Worm (Caenorhabditis elegans) whole organism, L1 larva: ENCODE data around the gene T13C2.2.

Source experiments
- alr-1 ChIP-seq: fragments of 200-800 bp; sonication (Bioruptor generic); optimal IDR thresholded peaks from 2 replicates; lab custom pipeline; 2018; ENCODE audit warnings: borderline replicate concordance, mild to moderate bottlenecking, missing genetic modification characterization, missing compliant biosample characterization
- aly-2 ChIP-seq: fragments of 150-350 bp; optimal IDR thresholded peaks from 2 replicates; lab custom pipeline; 2014; ENCODE audit warnings: missing biosample characterization, missing genetic modification characterization
- ama-1 ChIP-seq: fragments of 150-350 bp; optimal IDR thresholded peaks from 2 replicates; lab custom pipeline; 2014
- blmp-1 ChIP-seq: fragments of 150-350 bp; optimal IDR thresholded peaks from 2 replicates; lab custom pipeline; 2014; ENCODE audit warnings: missing biosample characterization, missing genetic modification characterization
- ceh-63 ChIP-seq: fragments of 200-800 bp; sonication (Bioruptor generic); optimal IDR thresholded peaks from 2 replicates; lab custom pipeline; 2018; ENCODE audit warnings: mild to moderate bottlenecking, missing genetic modification characterization, missing compliant biosample characterization
- ceh-8 ChIP-seq: fragments of 200-800 bp; sonication (Bioruptor generic); optimal IDR thresholded peaks from 2 replicates; lab custom pipeline; 2018; ENCODE audit warnings: mild to moderate bottlenecking, missing genetic modification characterization, moderate library complexity, missing compliant biosample characterization
- ceh-82 ChIP-seq, 3 experiments: fragments of 150-350 bp in 1 of 3; sonication (generic microtip) in 2 of 3; optimal IDR thresholded peaks; 2 replicates each; lab custom pipeline; 2014 to 2017; ENCODE audit warnings: missing biosample characterization in 3 of 3, missing genetic modification characterization in 3 of 3
- dsc-1 ChIP-seq: sonication (generic microtip); optimal IDR thresholded peaks from 2 replicates; lab custom pipeline; 2016; ENCODE audit warnings: mild to moderate bottlenecking, missing genetic modification characterization, missing compliant biosample characterization
- efl-1 ChIP-seq, 4 experiments: fragments of 150-350 bp; optimal IDR thresholded peaks in 3 of 4; peaks in 1 of 4; 1 replicate in 1 of 4; 2 replicates in 3 of 4; lab custom pipeline; 2014; ENCODE audit warnings: missing biosample characterization in 2 of 4, missing genetic modification characterization in 2 of 4, missing genetic modification reagents in 2 of 4
- egl-13 ChIP-seq: sonication (generic microtip); optimal IDR thresholded peaks from 2 replicates; lab custom pipeline; 2016; ENCODE audit warnings: missing genotype, missing genetic modification reagents, missing genetic modification characterization, missing compliant biosample characterization
- fkh-10 ChIP-seq: sonication (generic microtip); optimal IDR thresholded peaks from 2 replicates; lab custom pipeline; 2017; ENCODE audit warnings: missing biosample characterization, missing genetic modification reagents, missing genetic modification characterization
- fos-1 ChIP-seq: fragments of 150-350 bp; optimal IDR thresholded peaks from 2 replicates; lab custom pipeline; 2014; ENCODE audit warnings: missing biosample characterization, missing genetic modification characterization
- grh-1 ChIP-seq: fragments of 200-800 bp; sonication (Bioruptor generic); IDR thresholded peaks from 2 replicates; pipeline ENCODE4 v1.3.6; 2022; ENCODE audit warnings: missing genetic modification reagents, missing genetic modification characterization, missing compliant biosample characterization
- hlh-17 ChIP-seq: fragments of 200-800 bp; sonication (Bioruptor generic); optimal IDR thresholded peaks from 2 replicates; lab custom pipeline; 2018; ENCODE audit warnings: missing genetic modification characterization, mild to moderate bottlenecking, missing compliant biosample characterization, moderate library complexity, borderline replicate concordance
- hlh-4 ChIP-seq: sonication (generic microtip); optimal IDR thresholded peaks from 2 replicates; lab custom pipeline; 2016; ENCODE audit warnings: mild to moderate bottlenecking, missing genetic modification characterization, missing compliant biosample characterization
- isw-1 ChIP-seq: fragments of 200-800 bp; sonication (Bioruptor generic); IDR thresholded peaks from 2 replicates; pipeline ENCODE4 v1.3.6; 2022; ENCODE audit warnings: missing genetic modification characterization, missing compliant biosample characterization
- jun-1 ChIP-seq: fragments of 150-350 bp; optimal IDR thresholded peaks from 2 replicates; lab custom pipeline; 2014; ENCODE audit warnings: missing biosample characterization, missing genetic modification reagents, missing genetic modification characterization
- lin-14 ChIP-seq: fragments of 200-800 bp; sonication (Bioruptor generic); optimal IDR thresholded peaks from 2 replicates; lab custom pipeline; 2018; ENCODE audit warnings: mild to moderate bottlenecking, missing genetic modification characterization, moderate library complexity, missing compliant biosample characterization
- lin-35 ChIP-seq, 2 experiments: fragments of 150-350 bp; optimal IDR thresholded peaks; 2 replicates each; lab custom pipeline; 2014; ENCODE audit warnings: missing biosample characterization in 2 of 2, missing genetic modification characterization in 2 of 2, missing genetic modification reagents in 2 of 2
- lin-39 ChIP-seq: fragments of 150-350 bp; optimal IDR thresholded peaks from 2 replicates; lab custom pipeline; 2014; ENCODE audit warnings: missing biosample characterization, missing genetic modification reagents, missing genetic modification characterization
- lsy-2 ChIP-seq, 2 experiments: fragments of 150-350 bp; optimal IDR thresholded peaks; 2 replicates each; lab custom pipeline; 2014; ENCODE audit warnings: missing biosample characterization in 2 of 2, missing genetic modification characterization in 2 of 2
- mab-9 ChIP-seq: fragments of 200-800 bp; sonication (Bioruptor generic); IDR thresholded peaks from 2 replicates; pipeline ENCODE4 v1.3.6; 2022; ENCODE audit warnings: missing genetic modification reagents, missing genetic modification characterization, missing compliant biosample characterization
- mef-2 ChIP-seq: fragments of 150-350 bp; optimal IDR thresholded peaks from 2 replicates; lab custom pipeline; 2014; ENCODE audit warnings: missing biosample characterization, missing genetic modification characterization
- nhr-20 ChIP-seq: sonication (generic microtip); optimal IDR thresholded peaks from 2 replicates; lab custom pipeline; 2016; ENCODE audit warnings: mild to moderate bottlenecking, missing genetic modification characterization, missing compliant biosample characterization
- nhr-28 ChIP-seq: fragments of 150-350 bp; optimal IDR thresholded peaks from 2 replicates; lab custom pipeline; 2014; ENCODE audit warnings: missing biosample characterization, missing genetic modification characterization
- nhr-71 ChIP-seq: sonication (generic microtip); optimal IDR thresholded peaks from 2 replicates; lab custom pipeline; 2016; ENCODE audit warnings: mild to moderate bottlenecking, missing genetic modification characterization, moderate library complexity, missing compliant biosample characterization
- nhr-77 ChIP-seq: fragments of 150-350 bp; optimal IDR thresholded peaks from 2 replicates; lab custom pipeline; 2014; ENCODE audit warnings: missing biosample characterization, missing genetic modification characterization
- nhr-85 ChIP-seq: sonication (generic microtip); peaks from one replicate; lab custom pipeline; 2016; ENCODE audit warnings: missing genetic modification characterization, inconsistent platforms, missing compliant biosample characterization
- pag-3 ChIP-seq: sonication (generic microtip); optimal IDR thresholded peaks from 2 replicates; lab custom pipeline; 2017; ENCODE audit warnings: missing genetic modification characterization, mild to moderate bottlenecking, missing compliant biosample characterization, antibody characterized with exemption, borderline replicate concordance; ENCODE audit not compliant: insufficient read depth
- pax-3 ChIP-seq: fragments of 200-800 bp; sonication (Bioruptor generic); optimal IDR thresholded peaks from 2 replicates; lab custom pipeline; 2018; ENCODE audit warnings: mild to moderate bottlenecking, missing genetic modification characterization, moderate library complexity, missing compliant biosample characterization
- pqm-1 ChIP-seq: sonication (generic microtip); optimal IDR thresholded peaks from 3 replicates; lab custom pipeline; 2017; ENCODE audit warnings: missing biosample characterization, missing genetic modification characterization
- rnt-1 ChIP-seq: sonication (generic microtip); optimal IDR thresholded peaks from 2 replicates; lab custom pipeline; 2016; ENCODE audit warnings: mild to moderate bottlenecking, missing genetic modification characterization, moderate library complexity, missing compliant biosample characterization
- snu-23 ChIP-seq: sonication (generic microtip); optimal IDR thresholded peaks from 2 replicates; lab custom pipeline; 2016; ENCODE audit warnings: missing genetic modification characterization, missing compliant biosample characterization
- sox-4 ChIP-seq: sonication (generic microtip); optimal IDR thresholded peaks from 2 replicates; lab custom pipeline; 2016; ENCODE audit warnings: missing genetic modification characterization, missing compliant biosample characterization
- tbx-2 ChIP-seq: sonication (generic microtip); optimal IDR thresholded peaks from 2 replicates; lab custom pipeline; 2016; ENCODE audit warnings: missing genetic modification characterization, missing compliant biosample characterization
- tlp-1 ChIP-seq: fragments of 150-350 bp; optimal IDR thresholded peaks from 2 replicates; lab custom pipeline; 2014; ENCODE audit warnings: missing biosample characterization, missing genetic modification characterization
- unc-130 ChIP-seq: fragments of 150-350 bp; optimal IDR thresholded peaks from 2 replicates; lab custom pipeline; 2017; ENCODE audit warnings: missing biosample characterization, missing genetic modification characterization, inconsistent platforms
- unc-62 ChIP-seq: fragments of 150-350 bp; optimal IDR thresholded peaks from 2 replicates; lab custom pipeline; 2014; ENCODE audit warnings: missing biosample characterization, missing genetic modification reagents, missing genetic modification characterization
- xbp-1 ChIP-seq: sonication (generic microtip); optimal IDR thresholded peaks from 2 replicates; lab custom pipeline; 2016; ENCODE audit warnings: missing genetic modification characterization, missing compliant biosample characterization
- zip-4 ChIP-seq: fragments of 200-800 bp; sonication (Bioruptor generic); optimal IDR thresholded peaks from 2 replicates; lab custom pipeline; 2018; ENCODE audit warnings: mild to moderate bottlenecking, missing genetic modification characterization, moderate library complexity, missing compliant biosample characterization
- ztf-11 ChIP-seq, 2 experiments: sonication (generic microtip); optimal IDR thresholded peaks; 2 replicates each; lab custom pipeline; 2016 to 2017; ENCODE audit warnings: missing genetic modification characterization in 2 of 2, missing biosample characterization in 1 of 2, missing compliant biosample characterization in 1 of 2
- ztf-4 ChIP-seq: fragments of 150-350 bp; optimal IDR thresholded peaks from 2 replicates; lab custom pipeline; 2014; ENCODE audit warnings: missing biosample characterization, missing genetic modification characterization

Gene T13C2.2

ce11 chrII:6810663-6811062 is 18.7 kb downstream of the T13C2.2 start, which contains the start of gene snt-1:
Gene snt-1, plus strand, starts transcription at chrII:6810963.
- TF ChIP-seq dsc-1: peak; percentile 79
- no peak for TF ChIP-seq alr-1 (tag; lab: Kevin White, UChicago)
- 0 out of 2 replicates have a peak, but pooled peaks have one; percentile 11 for TF ChIP-seq grh-1 (GFP tag; lab: Robert Waterston, UW)
- no peak for TF ChIP-seq mab-9 (GFP tag; lab: Robert Waterston, UW)
- TF ChIP-seq hlh-17 (GFP tag; lab: Kevin White, UChicago): no peak
- no peak for TF ChIP-seq rnt-1 (tag; lab: Kevin White, UChicago)

DNA sequence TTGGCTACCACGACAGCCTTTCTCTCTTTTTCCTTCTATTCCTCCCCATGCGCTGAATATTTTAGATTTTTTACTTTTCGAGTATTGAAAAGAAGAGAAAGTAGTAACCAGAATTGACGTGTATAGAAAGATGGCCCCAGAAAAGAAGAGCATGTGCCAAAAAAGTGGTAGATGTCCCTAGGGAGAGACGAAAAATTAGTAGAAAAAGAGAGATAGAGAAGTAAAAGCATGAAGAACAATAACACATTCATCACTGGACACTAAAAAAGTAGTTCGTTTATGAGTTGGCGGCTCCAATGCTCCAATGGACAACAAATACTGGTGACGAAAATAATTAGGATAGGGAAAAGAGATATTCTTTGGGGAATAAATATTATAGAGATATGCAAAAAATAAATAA is 20.5 kb downstream of the T13C2.2 start:
- TF ChIP-seq egl-13 (tag; lab: Kevin White, UChicago) (no peak), tlp-1 (tag; lab: Kevin White, UChicago) (no peak), lin-14 (peak; percentile 74), aly-2 (tag; lab: Kevin White, UChicago) (no peak)

DNA sequence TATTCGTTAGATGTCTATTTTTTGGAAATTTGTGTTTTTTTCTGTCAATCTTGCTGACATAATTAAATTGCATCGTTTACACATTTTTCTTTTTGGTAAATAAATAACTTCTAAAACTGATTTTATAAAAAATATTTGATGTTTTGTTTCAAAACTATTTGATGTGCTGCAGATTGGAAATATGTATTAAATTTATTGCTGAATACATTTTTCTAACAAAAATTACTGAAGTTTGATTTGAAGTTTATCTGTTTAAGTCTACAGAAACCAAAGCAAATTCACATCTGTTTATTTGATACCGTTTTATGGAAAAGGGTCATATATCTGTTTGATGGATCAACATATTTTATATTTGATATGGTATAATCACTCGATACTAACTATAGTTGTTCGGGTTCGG is 24.3 kb downstream of the T13C2.2 start:
- TF ChIP-seq unc-62: no peak
- no peak for TF ChIP-seq alr-1 (tag; lab: Kevin White, UChicago)
- no peak for TF ChIP-seq blmp-1 (tag; lab: Kevin White, UChicago)
- TF ChIP-seq ceh-82 (tag; optimal IDR thresholded peaks at IDR 0.05; lab: Kevin White, UChicago): no peak
- no peak for TF ChIP-seq lin-35 (GFP tag; optimal IDR thresholded peaks at IDR 0.05; lab: Kevin White, UChicago)
- TF ChIP-seq fkh-10 (GFP tag; lab: Kevin White, UChicago): no peak
- TF ChIP-seq efl-1 (optimal IDR thresholded peaks at IDR 0.05; lab: Kevin White, UChicago): no peak
- TF ChIP-seq efl-1 (GFP tag; optimal IDR thresholded peaks at IDR 0.05 in 1 of 2; lab: Kevin White, UChicago): no peak
- no peak for TF ChIP-seq zip-4 (GFP tag; lab: Kevin White, UChicago)
- TF ChIP-seq grh-1 (GFP tag; lab: Robert Waterston, UW): no peak
- no peak for TF ChIP-seq fos-1 (tag; lab: Kevin White, UChicago)
- TF ChIP-seq jun-1 (tag; lab: Kevin White, UChicago): no peak
- no peak for TF ChIP-seq pax-3 (tag; lab: Kevin White, UChicago)
- TF ChIP-seq dsc-1: no peak
- no peak for TF ChIP-seq pag-3 (tag; lab: Kevin White, UChicago)
- TF ChIP-seq nhr-85 (tag; lab: Kevin White, UChicago): no peak
- TF ChIP-seq rnt-1 (tag; lab: Kevin White, UChicago): no peak
- no peak for TF ChIP-seq ceh-8 (GFP tag; lab: Kevin White, UChicago)
- no peak for TF ChIP-seq mab-9 (GFP tag; lab: Robert Waterston, UW)
- TF ChIP-seq hlh-17 (GFP tag; lab: Kevin White, UChicago): no peak

- TF ChIP-seq nhr-71 (tag; lab: Kevin White, UChicago) (peak; percentile 27), fos-1 (tag; lab: Kevin White, UChicago) (no peak), nhr-77 (tag; lab: Kevin White, UChicago) (no peak), ceh-82 (tag; optimal IDR thresholded peaks at IDR 0.05; lab: Kevin White, UChicago) (peak in 1 of 3 experiments; percentile 23), fkh-10 (GFP tag; lab: Kevin White, UChicago) (peak; percentile 45), snu-23 (GFP tag; lab: Kevin White, UChicago) (peak; percentile 30), sox-4 (no peak), lsy-2 (tag; optimal IDR thresholded peaks at IDR 0.05; lab: Kevin White, UChicago) (peak in 1 of 2 experiments; percentile 11), nhr-20 (tag; lab: Kevin White, UChicago) (peak; percentile 15), lin-14 (peak; percentile 70)
Measured at ce11 chrII:6820278-6820971, 28.4 kb downstream of the T13C2.2 start.

ce11 chrII:6821118-6821517 is 29.1 kb downstream of the T13C2.2 start:
- TF ChIP-seq xbp-1 (tag; lab: Kevin White, UChicago): no peak
- no peak for TF ChIP-seq isw-1 (GFP tag; lab: Robert Waterston, UW)
- TF ChIP-seq hlh-4: no peak
- no peak for TF ChIP-seq lin-39 (tag; lab: Kevin White, UChicago)
- no peak for TF ChIP-seq nhr-28 (tag; lab: Kevin White, UChicago)
- no peak for TF ChIP-seq ztf-4 (tag; lab: Kevin White, UChicago)
- TF ChIP-seq tbx-2 (tag; lab: Kevin White, UChicago): no peak
- peak; percentile 47 for TF ChIP-seq unc-130
- no peak for TF ChIP-seq aly-2 (tag; lab: Kevin White, UChicago)
- TF ChIP-seq ceh-63 (GFP tag; lab: Kevin White, UChicago): no peak
- no peak for TF ChIP-seq ztf-11 (tag; optimal IDR thresholded peaks at IDR 0.05; lab: Kevin White, UChicago)
- TF ChIP-seq nhr-71 (tag; lab: Kevin White, UChicago): peak; percentile 33
- peak; percentile 37 for TF ChIP-seq grh-1 (GFP tag; lab: Robert Waterston, UW)
- TF ChIP-seq pqm-1 (tag; lab: Kevin White, UChicago): no peak
- TF ChIP-seq mef-2: no peak
- TF ChIP-seq ceh-8 (GFP tag; lab: Kevin White, UChicago): no peak
- TF ChIP-seq ama-1 (lab: Kevin White, UChicago): no peak
